Worm (Caenorhabditis elegans): ENCODE data around the gene R04A9.7.

DNA sequence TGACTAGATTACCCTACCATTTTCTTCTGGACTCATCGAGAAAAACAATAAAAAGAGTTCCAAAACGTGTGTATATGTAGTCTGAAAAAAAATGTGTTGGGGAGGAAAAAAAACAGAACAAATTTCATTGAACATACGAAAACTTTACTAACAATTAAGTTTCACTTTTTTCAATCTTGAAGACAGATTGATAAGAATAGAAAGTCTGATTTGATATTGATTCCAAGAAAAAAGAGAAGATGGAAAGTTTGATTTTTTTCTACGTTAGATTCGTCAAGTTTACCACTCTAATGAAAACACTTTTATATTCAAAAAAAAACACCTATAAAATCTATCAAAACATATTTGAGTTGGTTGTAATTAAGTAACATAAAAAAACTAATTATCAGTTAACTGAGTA lies 4.2 kb downstream of the R04A9.7 start, which contains the start of gene R04A9.9:
- no peak for TF ChIP-seq ama-1 (optimal IDR thresholded peaks at IDR 0.05)
- no peak for TF ChIP-seq hmg-4 (GFP tag; optimal IDR thresholded peaks at IDR 0.05)
- no peak for TF ChIP-seq tbx-37 (GFP tag; conservative IDR thresholded peaks at IDR 0.05)
- no peak for TF ChIP-seq tbx-11 (GFP tag; IDR thresholded peaks at IDR 0.05)
- no peak for TF ChIP-seq hmbx-1 (tag; optimal IDR thresholded peaks at IDR 0.05)
- no peak for TF ChIP-seq F13C5.2 (tag; optimal IDR thresholded peaks at IDR 0.05)
- no peak for TF ChIP-seq flt-1 (GFP tag; IDR thresholded peaks at IDR 0.05)
- TF ChIP-seq hnd-1 (tag; optimal IDR thresholded peaks at IDR 0.05): no peak
- no peak for TF ChIP-seq tra-4 (tag; optimal IDR thresholded peaks at IDR 0.05)
- TF ChIP-seq ets-7 (tag; optimal IDR thresholded peaks at IDR 0.05): no peak
- TF ChIP-seq sea-1 (GFP tag; conservative IDR thresholded peaks at IDR 0.05): no peak
- TF ChIP-seq B0310.2 (tag; optimal IDR thresholded peaks at IDR 0.05): no peak
